Worm (Caenorhabditis elegans): Measurements from ENCODE around the gene pfd-5.

- TF ChIP-seq ceh-8 (GFP tag; optimal IDR thresholded peaks at IDR 0.05): no peak
- peak in 1 of 3 experiments; percentile 8 for TF ChIP-seq dpl-1 (GFP tag; optimal IDR thresholded peaks at IDR 0.05)
- TF ChIP-seq egl-27 (tag; optimal IDR thresholded peaks at IDR 0.05): no peak
- TF ChIP-seq sox-4 (tag; optimal IDR thresholded peaks at IDR 0.05): no peak
- TF ChIP-seq jun-1 (tag; optimal IDR thresholded peaks at IDR 0.05): no peak
- TF ChIP-seq sup-37 (GFP tag; optimal IDR thresholded peaks at IDR 0.05): no peak
- TF ChIP-seq lin-13 (GFP tag; optimal IDR thresholded peaks at IDR 0.05): no peak
- no peak for TF ChIP-seq nhr-237 (tag; optimal IDR thresholded peaks at IDR 0.05)
These were observed 44.2 kb downstream of the pfd-5 start for ce11 chrIII:7154526-7154925.

All from whole organism, L1 larva.